Fruit fly (Drosophila melanogaster) whole organism, wandering third instar larva: ENCODE results near the gene CG32085.

Experiments
- CrebA ChIP-seq: fragments of 200-800 bp; sonication (Bioruptor generic); optimal IDR thresholded peaks from 2 replicates; lab custom pipeline; 2016; ENCODE audit warnings: missing biosample characterization, mild to moderate bottlenecking, missing genetic modification characterization, borderline replicate concordance
- Hr78 ChIP-seq: fragments of >200 bp; optimal IDR thresholded peaks from 2 replicates; lab custom pipeline; 2017; ENCODE audit warnings: missing biosample characterization, missing genetic modification characterization
- Myc ChIP-seq: fragments of >200 bp; optimal IDR thresholded peaks from 2 replicates; lab custom pipeline; 2017
- br ChIP-seq: fragments of 200-800 bp; sonication (Bioruptor generic); optimal IDR thresholded peaks from 2 replicates; lab custom pipeline; 2016; ENCODE audit warnings: missing biosample characterization, missing genetic modification characterization
- dl ChIP-seq, 2 experiments: fragments of 175-275, 200-275 bp in 1 of 2; fragments of 200-275 bp in 1 of 2; sonication (Bioruptor generic); optimal IDR thresholded peaks; lab custom pipeline; 2018; ENCODE audit warnings: mild to moderate bottlenecking in 2 of 2, missing biosample characterization in 2 of 2, missing genetic modification characterization in 2 of 2, moderate library complexity in 2 of 2; ENCODE audit not compliant: partially characterized antibody in 2 of 2, insufficient read depth in 1 of 2
- psq ChIP-seq: fragments of 200-800 bp; sonication (Bioruptor generic); optimal IDR thresholded peaks from 3 replicates; lab custom pipeline; 2017; ENCODE audit warnings: missing biosample characterization, mild to moderate bottlenecking, missing genetic modification characterization, moderate library complexity
- rgr ChIP-seq: fragments of 200-800 bp; sonication (Bioruptor generic); optimal IDR thresholded peaks from 3 replicates; lab custom pipeline; 2016; ENCODE audit warnings: missing biosample characterization, mild to moderate bottlenecking, missing genetic modification characterization
- sv ChIP-seq: fragments of 200-800 bp; sonication (Bioruptor generic); optimal IDR thresholded peaks from 3 replicates; lab custom pipeline; 2016; ENCODE audit warnings: missing biosample characterization, missing genetic modification characterization
- usp ChIP-seq: fragments of >200 bp; optimal IDR thresholded peaks from 2 replicates; lab custom pipeline; 2017; ENCODE audit warnings: missing biosample characterization, missing genetic modification characterization

dm6 chr3L:11602040-11602439, 78.1 kb downstream of the CG32085 start:
- TF ChIP-seq rgr (no peak), psq (no peak), dl (GFP tag; optimal IDR thresholded peaks at IDR 0.05; lab: Kevin White, UChicago; ENCODE audit: insufficient read depth in 1 of 2, partially characterized antibody in 2 of 2) (no peak), Hr78 (GFP tag; lab: Kevin White, UChicago) (no peak), Myc (lab: Kevin White, UChicago) (no peak), usp (GFP tag; lab: Kevin White, UChicago) (no peak), CrebA (GFP tag; lab: Kevin White, UChicago) (no peak), br (no peak), sv (no peak)
